Fruit fly (Drosophila melanogaster): ENCODE results near the gene klu.

dm6 chr3L:10963952-10964351 is 45.0 kb downstream of the klu start:
- peak; percentile 60 for TF ChIP-seq CG15710 (tag; optimal IDR thresholded peaks at IDR 0.05)
- peak; percentile 39; the same call in 1 of the 3 replicates for TF ChIP-seq CG4496 (GFP tag; IDR thresholded peaks at IDR 0.05)
- peak; percentile 48 for TF ChIP-seq Pif1A (GFP tag; optimal IDR thresholded peaks at IDR 0.05)
- peak; percentile 52 for TF ChIP-seq Pif1B (GFP tag; optimal IDR thresholded peaks at IDR 0.05)
- TF ChIP-seq CG17806 (tag; optimal IDR thresholded peaks at IDR 0.05) = peak; percentile 58
- TF ChIP-seq CG12605 (GFP tag; IDR thresholded peaks at IDR 0.05) = no peak
- no peak for TF ChIP-seq CG32121 (GFP tag; IDR thresholded peaks at IDR 0.05)

All from whole organism, pupa.